Worm (Caenorhabditis elegans): ENCODE measurements around the gene nhr-50.

Gene nhr-50

DNA sequence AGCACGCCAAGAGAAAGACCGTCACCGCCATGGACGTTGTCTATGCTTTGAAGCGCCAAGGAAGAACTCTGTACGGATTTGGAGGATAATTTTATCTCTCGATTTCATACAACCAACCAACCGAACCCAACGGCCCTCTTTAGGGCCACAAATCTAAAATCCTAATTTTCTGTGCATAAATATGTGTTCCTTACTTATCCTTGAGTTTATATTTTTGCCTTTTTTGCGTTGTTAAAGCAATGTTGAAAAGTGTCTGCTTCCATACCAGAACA, 42.2 kb upstream of the nhr-50 start:
- no peak for TF ChIP-seq ztf-11 (tag; optimal IDR thresholded peaks at IDR 0.05)
- TF ChIP-seq elt-2 (tag; optimal IDR thresholded peaks at IDR 0.05), result no peak
- no peak for TF ChIP-seq lsy-12 (tag; optimal IDR thresholded peaks at IDR 0.05)
- TF ChIP-seq sea-2 (GFP tag; optimal IDR thresholded peaks at IDR 0.05), result no peak
- TF ChIP-seq ceh-82 (tag; optimal IDR thresholded peaks at IDR 0.05), result no peak
- TF ChIP-seq daf-12 (tag; optimal IDR thresholded peaks at IDR 0.05), result no peak
- no peak for TF ChIP-seq R02D3.7 (tag; optimal IDR thresholded peaks at IDR 0.05)
- no peak for TF ChIP-seq ceh-28 (tag; optimal IDR thresholded peaks at IDR 0.05)
- TF ChIP-seq elt-1 (tag; optimal IDR thresholded peaks at IDR 0.05), result no peak
- TF ChIP-seq nhr-23 (tag; optimal IDR thresholded peaks at IDR 0.05), result no peak
- TF ChIP-seq fkh-10 (GFP tag; optimal IDR thresholded peaks at IDR 0.05), result no peak
- TF ChIP-seq nhr-11 (tag; optimal IDR thresholded peaks at IDR 0.05), result no peak

DNA sequence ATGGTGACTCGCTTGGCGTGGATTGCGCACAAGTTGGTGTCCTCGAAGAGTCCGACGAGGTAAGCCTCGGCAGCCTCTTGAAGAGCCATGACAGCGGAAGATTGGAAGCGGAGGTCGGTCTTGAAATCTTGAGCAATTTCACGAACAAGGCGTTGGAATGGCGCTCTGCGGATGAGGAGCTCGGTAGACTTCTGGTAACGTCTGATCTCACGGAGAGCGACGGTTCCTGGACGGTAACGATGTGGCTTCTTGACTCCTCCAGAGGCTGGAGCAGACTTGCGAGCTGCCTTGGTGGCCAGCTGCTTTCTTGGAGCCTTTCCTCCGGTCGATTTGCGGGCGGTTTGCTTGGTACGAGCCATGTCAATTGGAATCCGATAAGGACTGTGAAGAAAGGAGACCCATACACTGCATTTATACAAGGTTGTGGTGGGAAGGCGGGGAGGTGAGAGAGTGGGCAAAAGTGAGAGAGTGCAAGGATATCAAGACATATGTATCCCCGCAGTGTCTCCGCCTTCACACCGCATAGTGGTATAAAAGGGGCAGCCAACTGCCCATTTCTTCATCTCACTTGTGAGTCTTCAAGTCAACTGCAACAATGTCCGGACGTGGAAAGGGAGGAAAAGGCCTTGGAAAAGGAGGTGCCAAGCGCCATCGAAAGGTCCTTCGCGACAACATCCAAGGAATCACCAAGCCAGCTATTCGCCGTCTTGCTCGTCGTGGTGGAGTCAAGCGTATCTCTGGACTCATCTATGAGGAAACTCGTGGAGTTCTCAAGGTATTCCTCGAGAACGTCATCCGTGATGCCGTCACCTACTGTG, 41.7 kb upstream of the nhr-50 start, which contains the start of the genes his-2 and his-1:
TSS of gene his-2 (minus strand) at position 359 of the 818 bp plus-strand sequence.
TSS of gene his-1 (plus strand) at position 596 of the 818 bp plus-strand sequence.
- peak; percentile 34 for TF ChIP-seq nhr-25 (tag; optimal IDR thresholded peaks at IDR 0.05)

DNA sequence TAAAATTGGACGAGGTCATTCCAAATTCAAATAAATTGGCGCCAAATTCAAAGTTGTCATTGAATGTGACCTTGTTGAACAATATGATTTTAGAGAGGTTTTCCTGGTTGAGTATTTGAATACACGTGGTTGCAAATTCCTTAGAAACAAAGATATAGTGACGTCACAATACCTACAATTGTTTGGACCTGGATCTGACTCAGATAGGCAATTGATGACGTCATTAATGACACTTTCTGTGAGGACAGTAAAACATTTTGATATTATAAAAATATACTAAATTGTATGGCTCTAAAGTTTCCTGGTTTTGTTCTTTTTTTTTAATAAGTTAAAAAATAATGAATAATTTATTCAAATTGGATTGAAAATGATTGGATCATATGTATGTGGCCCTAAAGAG, 41.0 kb upstream of the nhr-50 start:
- TF ChIP-seq ceh-16 (tag; optimal IDR thresholded peaks at IDR 0.05), result no peak
- TF ChIP-seq nhr-28 (tag; optimal IDR thresholded peaks at IDR 0.05), result no peak
- TF ChIP-seq nhr-77 (tag; optimal IDR thresholded peaks at IDR 0.05), result no peak
- TF ChIP-seq ztf-11 (tag; optimal IDR thresholded peaks at IDR 0.05), result no peak
- TF ChIP-seq unc-39 (tag; optimal IDR thresholded peaks at IDR 0.05), result no peak
- TF ChIP-seq R02D3.7 (tag; optimal IDR thresholded peaks at IDR 0.05), result no peak
- no peak for TF ChIP-seq nhr-43 (tag; optimal IDR thresholded peaks at IDR 0.05; ENCODE audit: poor library complexity, severe bottlenecking)
- no peak for TF ChIP-seq mdl-1 (tag; optimal IDR thresholded peaks at IDR 0.05)
- no peak for TF ChIP-seq zag-1 (tag; optimal IDR thresholded peaks at IDR 0.05)
- TF ChIP-seq fos-1 (tag; optimal IDR thresholded peaks at IDR 0.05), result no peak
- TF ChIP-seq ama-1 (optimal IDR thresholded peaks at IDR 0.05), result no peak

DNA sequence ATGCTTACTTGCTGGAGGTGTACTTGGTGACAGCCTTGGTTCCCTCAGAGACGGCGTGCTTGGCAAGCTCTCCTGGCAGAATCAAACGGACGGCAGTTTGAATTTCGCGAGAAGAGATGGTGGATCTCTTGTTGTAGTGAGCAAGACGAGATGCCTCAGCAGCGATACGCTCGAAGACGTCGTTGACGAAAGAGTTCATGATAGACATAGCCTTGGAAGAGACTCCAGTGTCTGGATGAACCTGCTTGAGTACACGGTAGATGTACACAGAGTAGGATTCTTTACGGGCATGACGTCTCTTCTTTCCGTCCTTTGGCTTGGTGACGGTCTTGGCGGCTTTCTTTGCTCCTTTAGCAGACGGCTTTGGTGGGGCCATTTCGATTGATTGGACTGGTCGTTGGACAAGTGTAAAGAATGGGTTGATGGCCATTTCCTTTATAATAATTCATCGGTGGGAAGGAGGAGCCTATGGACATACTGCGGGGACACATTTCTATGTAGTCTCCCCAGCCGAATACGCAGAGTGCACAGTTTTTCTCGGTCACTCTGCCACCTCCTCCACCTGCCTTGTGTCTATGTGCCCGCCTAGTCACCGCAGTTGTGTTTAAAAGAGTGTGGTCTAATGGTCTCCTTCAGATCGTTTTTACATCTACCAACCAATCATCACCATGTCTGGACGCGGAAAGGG, 39.9 kb upstream of the nhr-50 start, which contains the start of the genes his-4 and his-3:
TSS of gene his-4 (minus strand) at position 376 of the 688 bp plus-strand sequence.
TSS of gene his-3 (plus strand) at position 669 of the 688 bp plus-strand sequence.
- TF ChIP-seq snpc-4 (tag; optimal IDR thresholded peaks at IDR 0.05) (peak; percentile 28), elt-2 (tag; optimal IDR thresholded peaks at IDR 0.05) (peak; percentile 60), elt-1 (tag; optimal IDR thresholded peaks at IDR 0.05) (peak; percentile 11), nhr-23 (tag; optimal IDR thresholded peaks at IDR 0.05) (peak; percentile 30), pqm-1 (tag; optimal IDR thresholded peaks at IDR 0.05) (peak; percentile 41), nhr-25 (tag; optimal IDR thresholded peaks at IDR 0.05) (peak; percentile 93), pha-4 (tag; optimal IDR thresholded peaks at IDR 0.05) (peak; percentile 68)

DNA sequence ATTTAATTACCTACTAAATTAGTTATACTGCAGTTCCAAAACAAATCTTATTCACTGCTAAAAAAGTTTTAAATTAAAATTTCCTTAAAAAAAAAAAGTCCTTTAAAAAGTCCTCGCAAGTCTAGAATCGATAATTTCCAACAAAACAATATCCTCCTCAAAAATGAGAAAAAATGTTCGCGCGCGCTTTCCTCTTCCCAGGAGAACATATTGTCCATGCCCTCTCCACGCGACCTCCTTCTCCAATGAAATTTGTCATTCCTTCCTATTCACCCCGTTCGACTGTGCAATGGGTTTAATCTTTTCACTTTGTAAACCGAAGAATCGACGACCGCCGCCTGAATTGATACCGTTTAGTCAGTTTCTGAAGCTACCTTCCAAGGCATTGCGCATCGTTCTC, 35.7 kb upstream of the nhr-50 start, which contains the start of gene T10C6.10:
TSS of gene T10C6.10 (plus strand) at position 248 of the 400 bp plus-strand sequence.
- TF ChIP-seq nhr-11 (tag; optimal IDR thresholded peaks at IDR 0.05), result no peak
- no peak for TF ChIP-seq ceh-82 (tag; optimal IDR thresholded peaks at IDR 0.05)
- TF ChIP-seq hmg-11 (tag; optimal IDR thresholded peaks at IDR 0.05), result no peak
- TF ChIP-seq nhr-237 (tag; optimal IDR thresholded peaks at IDR 0.05), result no peak
- TF ChIP-seq tbx-2 (tag; optimal IDR thresholded peaks at IDR 0.05), result no peak
- TF ChIP-seq nhr-67 (tag; optimal IDR thresholded peaks at IDR 0.05), result no peak
- no peak for TF ChIP-seq pqm-1 (tag; optimal IDR thresholded peaks at IDR 0.05)
- no peak for TF ChIP-seq R02D3.7 (tag; optimal IDR thresholded peaks at IDR 0.05)
- TF ChIP-seq elt-2 (tag; optimal IDR thresholded peaks at IDR 0.05), result no peak
- TF ChIP-seq sea-2 (GFP tag; optimal IDR thresholded peaks at IDR 0.05), result no peak
- TF ChIP-seq ZK546.5 (tag; optimal IDR thresholded peaks at IDR 0.05), result no peak
- no peak for TF ChIP-seq unc-39 (tag; optimal IDR thresholded peaks at IDR 0.05)
- no peak for TF ChIP-seq elt-3 (tag; optimal IDR thresholded peaks at IDR 0.05)
- no peak for TF ChIP-seq nhr-43 (tag; optimal IDR thresholded peaks at IDR 0.05; ENCODE audit: poor library complexity, severe bottlenecking)
- no peak for TF ChIP-seq zag-1 (tag; optimal IDR thresholded peaks at IDR 0.05)
- TF ChIP-seq egl-5 (tag; optimal IDR thresholded peaks at IDR 0.05), result no peak
- no peak for TF ChIP-seq lsy-12 (tag; optimal IDR thresholded peaks at IDR 0.05)
- no peak for TF ChIP-seq ceh-16 (tag; optimal IDR thresholded peaks at IDR 0.05)

Data from whole organism, L3 larva.